Fruit fly (Drosophila melanogaster) whole organism, embryonic: Measurements from ENCODE around the gene CG34409.

ENCODE experiments used
- B-H1 ChIP-seq: fragments of 200-800 bp; sonication (Bioruptor generic); IDR thresholded peaks from 3 replicates; pipeline ENCODE4 v1.3.6; 2022; ENCODE audit warnings: missing biosample characterization, missing genetic modification characterization
- CG12071 ChIP-seq: fragments of 200-800 bp; sonication (Bioruptor generic); optimal IDR thresholded peaks from 3 replicates; lab custom pipeline; 2018; ENCODE audit warnings: missing biosample characterization, mild to moderate bottlenecking, missing genetic modification characterization
- CG13287 ChIP-seq: fragments of 200-800 bp; sonication (Bioruptor generic); IDR thresholded peaks from 2 replicates; pipeline ENCODE4 v1.3.6; 2022; ENCODE audit warnings: missing biosample characterization, missing genetic modification characterization; ENCODE audit not compliant: partially characterized antibody
- CG16863 ChIP-seq: fragments of 200-800 bp; sonication (Bioruptor generic); optimal IDR thresholded peaks from 3 replicates; lab custom pipeline; 2016; ENCODE audit warnings: missing biosample characterization, missing genetic modification characterization
- CG17385 ChIP-seq: fragments of 200-800 bp; sonication (Bioruptor generic); optimal IDR thresholded peaks from 3 replicates; lab custom pipeline; 2018; ENCODE audit warnings: missing biosample characterization, mild to moderate bottlenecking, missing genetic modification characterization
- CG17612 ChIP-seq: fragments of 200-800 bp; sonication (Bioruptor generic); IDR thresholded peaks from 2 replicates; pipeline ENCODE4 v1.3.6; 2022; ENCODE audit warnings: missing biosample characterization, missing genetic modification characterization
- CG2202 ChIP-seq: fragments of 200-800 bp; sonication (Bioruptor generic); optimal IDR thresholded peaks from 2 replicates; lab custom pipeline; 2018; ENCODE audit warnings: missing biosample characterization, mild to moderate bottlenecking, missing genetic modification characterization
- CG31365 ChIP-seq: fragments of 200-800 bp; sonication (Bioruptor generic); optimal IDR thresholded peaks from 2 replicates; lab custom pipeline; 2018; ENCODE audit warnings: missing biosample characterization, mild to moderate bottlenecking, missing genetic modification characterization
- CG3163 ChIP-seq: fragments of 200-800 bp; sonication (Bioruptor generic); optimal IDR thresholded peaks from 3 replicates; lab custom pipeline; 2016; ENCODE audit warnings: missing biosample characterization, missing genetic modification characterization
- CG3847 ChIP-seq: fragments of 200-800 bp; sonication (Bioruptor generic); IDR thresholded peaks from 2 replicates; pipeline ENCODE4 v1.3.6; 2022; ENCODE audit warnings: missing biosample characterization, missing genetic modification characterization
- CG4854 ChIP-seq: fragments of 200-800 bp; sonication (Bioruptor generic); optimal IDR thresholded peaks from 2 replicates; lab custom pipeline; 2016; ENCODE audit warnings: missing biosample characterization, missing genetic modification characterization, inconsistent platforms
- CG5245 ChIP-seq: fragments of 200-800 bp; sonication (Bioruptor generic); optimal IDR thresholded peaks from 3 replicates; lab custom pipeline; 2016; ENCODE audit warnings: missing biosample characterization, missing genetic modification characterization
- CG6272 ChIP-seq: fragments of 200-800 bp; sonication (Bioruptor generic); IDR thresholded peaks from 2 replicates; pipeline ENCODE4 v1.3.6; 2022; ENCODE audit warnings: missing biosample characterization, missing genetic modification characterization
- CG8281 ChIP-seq: fragments of 200-800 bp; sonication (Bioruptor generic); optimal IDR thresholded peaks from 2 replicates; lab custom pipeline; 2018; ENCODE audit warnings: missing biosample characterization, mild to moderate bottlenecking, missing genetic modification characterization, moderate library complexity
- CG8290 ChIP-seq, 3 experiments: fragments of 200-800 bp; sonication (Bioruptor generic); optimal IDR thresholded peaks; 2 replicates each; lab custom pipeline; 2016 to 2019; ENCODE audit warnings: missing biosample characterization in 3 of 3, missing genetic modification characterization in 3 of 3, mild to moderate bottlenecking in 2 of 3, moderate library complexity in 1 of 3
- CG9817 ChIP-seq: fragments of 200-800 bp; sonication (Bioruptor generic); optimal IDR thresholded peaks from 2 replicates; lab custom pipeline; 2018; ENCODE audit warnings: missing biosample characterization, mild to moderate bottlenecking, missing genetic modification characterization, moderate library complexity
- CrebB ChIP-seq: fragments of 200-800 bp; sonication (Bioruptor generic); optimal IDR thresholded peaks from 3 replicates; lab custom pipeline; 2018; ENCODE audit warnings: missing biosample characterization, mild to moderate bottlenecking, missing genetic modification characterization
- Deaf1 ChIP-seq: fragments of 200-800 bp; optimal IDR thresholded peaks from 3 replicates; lab custom pipeline; 2019; ENCODE audit warnings: missing biosample characterization, mild to moderate bottlenecking, missing genetic modification characterization, moderate library complexity
- Dp ChIP-seq: fragments of 200-800 bp; sonication (Bioruptor generic); optimal IDR thresholded peaks from 2 replicates; lab custom pipeline; 2018; ENCODE audit warnings: missing biosample characterization, mild to moderate bottlenecking, missing genetic modification characterization, moderate library complexity
- E2f1 ChIP-seq: fragments of 200-800 bp; sonication (Bioruptor generic); IDR thresholded peaks from 2 replicates; pipeline ENCODE4 v1.3.6; 2022; ENCODE audit warnings: missing biosample characterization, missing genetic modification characterization
- Elba2 ChIP-seq: fragments of 200-800 bp; sonication (Bioruptor generic); optimal IDR thresholded peaks from 3 replicates; lab custom pipeline; 2016; ENCODE audit warnings: missing biosample characterization, missing genetic modification characterization
- Fer3 ChIP-seq: fragments of 200-800 bp; sonication (Bioruptor generic); optimal IDR thresholded peaks from 2 replicates; lab custom pipeline; 2018; ENCODE audit warnings: missing biosample characterization, mild to moderate bottlenecking, missing genetic modification characterization, moderate library complexity
- HLH4C ChIP-seq: fragments of 200-800 bp; sonication (Bioruptor generic); IDR thresholded peaks from 3 replicates; pipeline ENCODE4 v1.3.6; 2022; ENCODE audit warnings: missing biosample characterization, missing genetic modification characterization; ENCODE audit not compliant: partially characterized antibody
- HmgD ChIP-seq: fragments of 200-800 bp; sonication (Bioruptor generic); optimal IDR thresholded peaks from 3 replicates; lab custom pipeline; 2016; ENCODE audit warnings: missing biosample characterization, missing genetic modification characterization
- Optix ChIP-seq: fragments of 200-800 bp; sonication (Bioruptor generic); IDR thresholded peaks from 3 replicates; pipeline ENCODE4 v1.3.6; 2022; ENCODE audit warnings: missing biosample characterization, missing genetic modification characterization
- Poxn ChIP-seq: fragments of 200-800 bp; sonication (Bioruptor generic); IDR thresholded peaks from 2 replicates; pipeline ENCODE4 v1.3.6; 2022; ENCODE audit warnings: missing biosample characterization, missing genetic modification characterization
- Rx ChIP-seq: fragments of 200-800 bp; sonication (Bioruptor generic); IDR thresholded peaks from 2 replicates; pipeline ENCODE4 v1.3.6; 2022; ENCODE audit warnings: missing biosample characterization, missing genetic modification characterization
- Side ChIP-seq: fragments of 200-800 bp; sonication (Bioruptor generic); optimal IDR thresholded peaks from 2 replicates; lab custom pipeline; 2016; ENCODE audit warnings: missing biosample characterization, missing genetic modification characterization
- Ssrp ChIP-seq: fragments of 200-800 bp; sonication (Bioruptor generic); optimal IDR thresholded peaks from 2 replicates; lab custom pipeline; 2018; ENCODE audit warnings: missing biosample characterization, mild to moderate bottlenecking, missing genetic modification characterization, moderate library complexity
- Trl ChIP-seq, 3 experiments: fragments of >200 bp in 2 of 3; fragments of 200-800 bp in 1 of 3; sonication (Bioruptor generic) in 1 of 3; optimal IDR thresholded peaks; 2 replicates in 1 of 3; 3 replicates in 2 of 3; lab custom pipeline; 2016 to 2017; ENCODE audit warnings: missing biosample characterization in 1 of 3, missing genetic modification characterization in 1 of 3
- Usf ChIP-seq: fragments of 200-800 bp; sonication (Bioruptor generic); optimal IDR thresholded peaks from 2 replicates; lab custom pipeline; 2017; ENCODE audit warnings: missing genotype, missing biosample characterization, missing genetic modification characterization
- cas ChIP-seq: fragments of 200-800 bp; sonication (Bioruptor generic); IDR thresholded peaks from 2 replicates; pipeline ENCODE4 v1.3.6; 2022; ENCODE audit warnings: missing biosample characterization, missing genetic modification characterization
- crol ChIP-seq: fragments of 200-800 bp; sonication (Bioruptor generic); IDR thresholded peaks from 2 replicates; pipeline ENCODE4 v1.3.6; 2022; ENCODE audit warnings: missing biosample characterization, missing genetic modification characterization
- crp ChIP-seq, 2 experiments: fragments of 200-800 bp; sonication (Bioruptor generic); optimal IDR thresholded peaks; 2 replicates in 1 of 2; 3 replicates in 1 of 2; lab custom pipeline; 2017; ENCODE audit warnings: missing biosample characterization in 2 of 2, missing genetic modification characterization in 2 of 2, mild to moderate bottlenecking in 1 of 2, moderate library complexity in 1 of 2
- fd96Cb ChIP-seq: fragments of 200-800 bp; sonication (Bioruptor generic); optimal IDR thresholded peaks from 2 replicates; lab custom pipeline; 2018; ENCODE audit warnings: missing biosample characterization, mild to moderate bottlenecking, missing genetic modification characterization, moderate library complexity
- gem ChIP-seq: fragments of 200-800 bp; sonication (Bioruptor generic); optimal IDR thresholded peaks from 2 replicates; lab custom pipeline; 2019; ENCODE audit warnings: missing biosample characterization, mild to moderate bottlenecking, missing genetic modification characterization, moderate library complexity
- gfzf ChIP-seq: fragments of 200-800 bp; sonication (Bioruptor generic); optimal IDR thresholded peaks from 2 replicates; lab custom pipeline; 2016; ENCODE audit warnings: missing biosample characterization, mild to moderate bottlenecking, missing genetic modification characterization, moderate library complexity
- ind ChIP-seq: fragments of 200-800 bp; sonication (Bioruptor generic); optimal IDR thresholded peaks from 3 replicates; lab custom pipeline; 2016; ENCODE audit warnings: missing biosample characterization, missing genetic modification characterization
- jing ChIP-seq: fragments of 200-800 bp; sonication (Bioruptor generic); optimal IDR thresholded peaks from 2 replicates; lab custom pipeline; 2018; ENCODE audit warnings: missing biosample characterization, mild to moderate bottlenecking, missing genetic modification characterization
- lbe ChIP-seq: fragments of 200-800 bp; sonication (Bioruptor generic); optimal IDR thresholded peaks from 2 replicates; lab custom pipeline; 2016; ENCODE audit warnings: missing biosample characterization, mild to moderate bottlenecking, missing genetic modification characterization
- mam ChIP-seq: fragments of 200-800 bp; sonication (Bioruptor generic); optimal IDR thresholded peaks from 3 replicates; lab custom pipeline; 2016; ENCODE audit warnings: missing biosample characterization, missing genetic modification characterization
- nerfin-2 ChIP-seq: fragments of 200-800 bp; sonication (Bioruptor generic); IDR thresholded peaks from 2 replicates; pipeline ENCODE4 v1.3.6; 2022; ENCODE audit warnings: missing biosample characterization, missing genetic modification characterization; ENCODE audit not compliant: partially characterized antibody
- seq ChIP-seq: fragments of 200-800 bp; sonication (Bioruptor generic); IDR thresholded peaks from 2 replicates; pipeline ENCODE4 v1.3.6; 2022; ENCODE audit warnings: missing biosample characterization, missing genetic modification characterization
- sima ChIP-seq: fragments of 200-800 bp; sonication (Bioruptor generic); optimal IDR thresholded peaks from 2 replicates; lab custom pipeline; 2016; ENCODE audit warnings: missing biosample characterization, missing genetic modification characterization
- sisA ChIP-seq: fragments of 200-800 bp; sonication (Bioruptor generic); IDR thresholded peaks from 2 replicates; pipeline ENCODE4 v1.3.6; 2022; ENCODE audit warnings: missing biosample characterization, missing genetic modification characterization
- tgo ChIP-seq: fragments of 200-800 bp; sonication (Bioruptor generic); IDR thresholded peaks from 3 replicates; pipeline ENCODE4 v1.3.6; 2022; ENCODE audit warnings: missing biosample characterization, missing genetic modification characterization
- twi ChIP-seq: fragments of 200-800 bp; optimal IDR thresholded peaks from 2 replicates; lab custom pipeline; 2019; ENCODE audit warnings: missing biosample characterization, mild to moderate bottlenecking, missing genetic modification characterization, moderate library complexity
- zen ChIP-seq: fragments of 200-800 bp; sonication (Bioruptor generic); optimal IDR thresholded peaks from 3 replicates; lab custom pipeline; 2018; ENCODE audit warnings: missing biosample characterization, mild to moderate bottlenecking, missing genetic modification characterization, moderate library complexity

CG34409 gene

DNA sequence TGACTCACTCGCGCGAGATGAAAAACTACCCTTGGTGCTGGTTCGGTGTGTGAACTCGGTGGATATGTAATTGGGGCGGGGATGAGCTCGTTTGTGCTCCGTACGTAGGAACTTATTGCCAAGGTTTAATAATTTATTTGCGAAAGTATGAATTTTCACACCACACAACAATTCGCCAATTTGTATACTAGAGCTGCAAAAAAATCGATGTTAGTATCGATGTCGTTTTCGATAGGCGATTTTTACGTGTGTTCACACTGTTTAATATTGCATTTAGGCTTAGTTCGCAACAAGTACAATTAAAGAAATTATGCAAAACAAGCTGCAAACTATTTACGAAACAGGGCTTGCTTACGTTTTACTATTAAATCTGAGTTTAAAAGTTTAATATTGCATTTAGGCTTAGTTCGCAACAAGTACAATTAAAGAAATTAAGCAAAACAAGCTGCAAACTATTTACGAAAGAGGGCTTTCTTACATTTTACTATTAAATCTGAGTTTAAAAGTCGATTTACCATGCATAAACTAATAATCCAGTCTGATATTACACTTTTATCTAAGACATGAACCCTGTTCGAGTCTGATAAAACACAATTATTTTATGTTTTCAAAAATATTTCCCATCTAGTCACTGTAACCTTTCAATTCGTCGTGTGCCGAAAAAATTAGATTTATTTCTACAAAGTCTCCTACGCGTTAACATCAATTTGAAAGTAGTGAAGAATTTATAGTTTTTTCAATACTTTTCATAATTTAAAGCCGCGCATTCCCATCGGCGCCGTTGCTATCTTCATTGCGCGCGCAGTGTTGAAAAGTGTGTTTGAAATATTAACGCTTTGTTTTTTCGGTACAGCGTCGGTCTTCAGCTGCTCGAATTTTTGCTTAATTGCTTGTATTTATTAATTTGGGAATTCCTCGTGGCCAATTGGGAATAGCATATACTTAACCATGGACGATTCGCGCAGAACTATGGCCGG lies 17.1 kb upstream of the CG34409 start, which contains the start of the genes Snap24 and CG8478 (continued):
- TF ChIP-seq sima (GFP tag; lab: Kevin White, UChicago) (no peak), sisA (GFP tag; lab: Robert Waterston, UW) (no peak), Rx (GFP tag; lab: Robert Waterston, UW) (no peak), CG17385 (GFP tag; lab: Kevin White, UChicago) (no peak), CG13287 (GFP tag; lab: Robert Waterston, UW) (peak; percentile 82), CG17612 (GFP tag; lab: Robert Waterston, UW) (no peak), B-H1 (no peak), CG8281 (tag; lab: Kevin White, UChicago) (no peak), gem (tag; lab: Kevin White, UChicago) (no peak), CG9817 (tag; lab: Kevin White, UChicago) (no peak), Poxn (GFP tag; lab: Robert Waterston, UW) (no peak), CG31365 (tag; lab: Kevin White, UChicago) (no peak), cas (GFP tag; lab: Robert Waterston, UW) (no peak), CG2202 (tag; lab: Kevin White, UChicago) (no peak), jing (GFP tag; lab: Kevin White, UChicago) (no peak), HLH4C (GFP tag; lab: Robert Waterston, UW) (peak; percentile 77), ind (GFP tag; lab: Kevin White, UChicago) (no peak), Elba2 (peak; percentile 87), Deaf1 (tag; lab: Kevin White, UChicago) (no peak), CG3163 (no peak), gfzf (peak; percentile 55), CG3847 (GFP tag; lab: Robert Waterston, UW) (no peak), fd96Cb (no peak), seq (GFP tag; lab: Robert Waterston, UW) (no peak), CG8290 (GFP tag; optimal IDR thresholded peaks at IDR 0.05; lab: Kevin White, UChicago) (no peak), CG8290 (tag; optimal IDR thresholded peaks at IDR 0.05; lab: Kevin White, UChicago) (no peak), crp (GFP tag; optimal IDR thresholded peaks at IDR 0.05; lab: Kevin White, UChicago) (no peak), Optix (GFP tag; lab: Robert Waterston, UW) (no peak), Fer3 (tag; lab: Kevin White, UChicago) (no peak), nerfin-2 (peak; percentile 73), Side (GFP tag; lab: Kevin White, UChicago) (no peak), tgo (GFP tag; lab: Robert Waterston, UW) (no peak), CrebB (tag; lab: Kevin White, UChicago) (no peak), E2f1 (GFP tag; lab: Robert Waterston, UW) (no peak), crol (GFP tag; lab: Robert Waterston, UW) (no peak), zen (peak; percentile 12), CG16863 (GFP tag; lab: Kevin White, UChicago) (no peak), twi (no peak), CG12071 (no peak), lbe (no peak), Ssrp (tag; lab: Kevin White, UChicago) (no peak), Trl (optimal IDR thresholded peaks at IDR 0.05; lab: Kevin White, UChicago) (no peak), Trl (GFP tag; optimal IDR thresholded peaks at IDR 0.05; lab: Kevin White, UChicago) (no peak), CG6272 (GFP tag; lab: Robert Waterston, UW) (no peak), mam (GFP tag; lab: Kevin White, UChicago) (peak; percentile 2), CG5245 (GFP tag; lab: Kevin White, UChicago) (no peak), CG4854 (GFP tag; lab: Kevin White, UChicago) (no peak), HmgD (no peak), Usf (no peak), Dp (GFP tag; lab: Kevin White, UChicago) (peak; percentile 78)
